Worm (Caenorhabditis elegans) whole organism, midembryonic: ENCODE measurements around the gene F44E5.4.
A peak's percentile ranks its signal among the peaks of the same experiment; 100 is the strongest.
"Not testable (repeated sequence)": the region's sequence is repeated elsewhere in the genome, so short reads cannot be mapped to it uniquely, and the experiment has no call there.

ENCODE experiments used
- cog-1 ChIP-seq: sonication (generic microtip); optimal IDR thresholded peaks from 2 replicates; lab custom pipeline; 2016; ENCODE audit warnings: missing genetic modification characterization, missing compliant biosample characterization
- flt-1 ChIP-seq: fragments of 200-800 bp; sonication (Bioruptor generic); IDR thresholded peaks from 2 replicates; pipeline ENCODE4 v1.3.6; 2022; ENCODE audit warnings: missing genetic modification characterization, missing compliant biosample characterization
- klf-2 ChIP-seq: fragments of 200-800 bp; sonication (Bioruptor generic); conservative IDR thresholded peaks from 2 replicates; pipeline ENCODE4 v1.3.6; 2022; ENCODE audit warnings: missing genetic modification reagents, missing genetic modification characterization, missing compliant biosample characterization
- med-1 ChIP-seq: sonication (generic microtip); optimal IDR thresholded peaks from 2 replicates; lab custom pipeline; 2017; ENCODE audit warnings: missing genetic modification characterization, mild to moderate bottlenecking, missing compliant biosample characterization, antibody characterized with exemption, missing genetic modification reagents; ENCODE audit not compliant: insufficient read depth
- tab-1 ChIP-seq: fragments of 200-800 bp; sonication (Bioruptor generic); IDR thresholded peaks from 2 replicates; pipeline ENCODE4 v1.3.6; 2022; ENCODE audit warnings: missing genetic modification characterization, missing compliant biosample characterization
- ztf-23 ChIP-seq: fragments of 200-800 bp; sonication (Bioruptor generic); IDR thresholded peaks from 2 replicates; pipeline ENCODE4 v1.3.6; 2022; ENCODE audit warnings: missing genetic modification reagents, missing genetic modification characterization, missing compliant biosample characterization
- ztf-29 ChIP-seq: fragments of 200-800 bp; sonication (Bioruptor generic); IDR thresholded peaks from 2 replicates; pipeline ENCODE4 v1.3.6; 2022; ENCODE audit warnings: missing genetic modification reagents, missing genetic modification characterization, missing compliant biosample characterization

DNA sequence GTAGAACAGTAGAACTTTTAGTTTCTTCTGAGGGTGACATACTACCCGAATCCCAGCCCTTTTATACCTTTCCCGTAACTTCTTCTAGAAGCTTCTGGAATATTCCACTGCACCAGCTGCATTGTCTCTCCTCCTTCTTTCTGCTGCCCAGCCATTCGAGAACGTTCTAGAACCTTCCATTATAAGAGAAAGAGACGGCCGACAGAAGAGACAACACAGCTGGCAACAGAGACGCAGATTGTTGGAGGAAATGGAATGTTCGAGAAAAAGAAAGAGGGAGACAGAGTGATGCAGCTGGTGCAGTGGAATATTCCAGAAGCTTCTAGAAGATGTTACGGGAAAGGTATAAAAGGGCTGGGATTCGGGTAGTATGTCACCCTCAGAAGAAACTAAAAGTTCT lies at the start of gene F44E5.4, which contains the start of gene F44E5.5:
- peak; percentile 66 for TF ChIP-seq cog-1 (tag; lab: Kevin White, UChicago)
- TF ChIP-seq med-1 (GFP tag; lab: Kevin White, UChicago) = not testable (repeated sequence)
- peak; percentile 61; the same call in 1 of the 2 replicates for TF ChIP-seq tab-1 (GFP tag; lab: Robert Waterston, UW)
- TF ChIP-seq ztf-23 (GFP tag; lab: Robert Waterston, UW) = peak; percentile 91
- TF ChIP-seq klf-2 (GFP tag; lab: Robert Waterston, UW) = peak; percentile 79
- peak; percentile 72 for TF ChIP-seq ztf-29 (GFP tag; lab: Robert Waterston, UW)
- TF ChIP-seq flt-1 (GFP tag; lab: Robert Waterston, UW) = peak; percentile 97
